Fruit fly (Drosophila melanogaster) whole organism, embryonic: Measurements from ENCODE around the gene CG7646.

Experiments
- CG10462 ChIP-seq: fragments of 200-800 bp; sonication (Bioruptor generic); optimal IDR thresholded peaks from 2 replicates; lab custom pipeline; 2016; ENCODE audit warnings: missing biosample characterization, missing genetic modification characterization
- CG11456 ChIP-seq: fragments of 200-800 bp; sonication (Bioruptor generic); IDR thresholded peaks from 3 replicates; pipeline ENCODE4 v1.3.6; 2022; ENCODE audit warnings: missing biosample characterization, missing genetic modification characterization
- CG11695 ChIP-seq: fragments of 200-800 bp; sonication (Bioruptor generic); IDR thresholded peaks from 3 replicates; pipeline ENCODE4 v1.3.6; 2022; ENCODE audit warnings: missing biosample characterization, missing genetic modification characterization
- CG12236 ChIP-seq: fragments of 200-800 bp; sonication (Bioruptor generic); optimal IDR thresholded peaks from 2 replicates; lab custom pipeline; 2016; ENCODE audit warnings: missing biosample characterization, missing genetic modification characterization
- CG13894 ChIP-seq: fragments of 200-800 bp; sonication (Bioruptor generic); optimal IDR thresholded peaks from 3 replicates; lab custom pipeline; 2018; ENCODE audit warnings: missing biosample characterization, mild to moderate bottlenecking, missing genetic modification characterization, moderate library complexity
- CG14710 ChIP-seq: fragments of 200-800 bp; sonication (Bioruptor generic); optimal IDR thresholded peaks from 3 replicates; lab custom pipeline; 2019; ENCODE audit warnings: missing biosample characterization, mild to moderate bottlenecking, missing genetic modification characterization, moderate library complexity
- CG1602 ChIP-seq: fragments of 200-800 bp; sonication (Bioruptor generic); optimal IDR thresholded peaks from 3 replicates; lab custom pipeline; 2016; ENCODE audit warnings: missing biosample characterization, missing genetic modification characterization
- CG16815 ChIP-seq: fragments of 200-800 bp; sonication (Bioruptor generic); optimal IDR thresholded peaks from 3 replicates; lab custom pipeline; 2017; ENCODE audit warnings: missing biosample characterization, mild to moderate bottlenecking, missing genetic modification characterization
- CG17328 ChIP-seq: fragments of 200-800 bp; sonication (Bioruptor generic); IDR thresholded peaks from 2 replicates; pipeline ENCODE4 v1.3.6; 2022; ENCODE audit warnings: missing biosample characterization, missing genetic modification characterization
- CG17359 ChIP-seq: fragments of 200-800 bp; sonication (Bioruptor generic); optimal IDR thresholded peaks from 3 replicates; lab custom pipeline; 2018; ENCODE audit warnings: missing biosample characterization, mild to moderate bottlenecking, missing genetic modification characterization, moderate library complexity
- CG17385 ChIP-seq: fragments of 200-800 bp; sonication (Bioruptor generic); optimal IDR thresholded peaks from 3 replicates; lab custom pipeline; 2018; ENCODE audit warnings: missing biosample characterization, mild to moderate bottlenecking, missing genetic modification characterization
- CG17612 ChIP-seq: fragments of 200-800 bp; sonication (Bioruptor generic); IDR thresholded peaks from 2 replicates; pipeline ENCODE4 v1.3.6; 2022; ENCODE audit warnings: missing biosample characterization, missing genetic modification characterization
- CG3281 ChIP-seq: fragments of 200-800 bp; sonication (Bioruptor generic); optimal IDR thresholded peaks from 3 replicates; lab custom pipeline; 2017; ENCODE audit warnings: missing biosample characterization, mild to moderate bottlenecking, missing genetic modification characterization
- CG43689 ChIP-seq: fragments of 200-800 bp; sonication (Bioruptor generic); IDR thresholded peaks from 2 replicates; pipeline ENCODE4 v1.3.6; 2022; ENCODE audit warnings: missing biosample characterization, missing genetic modification characterization
- CG4820 ChIP-seq: fragments of 200-800 bp; sonication (Bioruptor generic); optimal IDR thresholded peaks from 3 replicates; lab custom pipeline; 2016; ENCODE audit warnings: missing biosample characterization, missing genetic modification characterization
- CG5245 ChIP-seq: fragments of 200-800 bp; sonication (Bioruptor generic); optimal IDR thresholded peaks from 3 replicates; lab custom pipeline; 2016; ENCODE audit warnings: missing biosample characterization, missing genetic modification characterization
- CG5953 ChIP-seq: fragments of 200-800 bp; sonication (Bioruptor generic); IDR thresholded peaks from 2 replicates; pipeline ENCODE4 v1.3.6; 2022; ENCODE audit warnings: missing biosample characterization, missing genetic modification characterization
- CG6175 ChIP-seq: fragments of 200-800 bp; sonication (Bioruptor generic); IDR thresholded peaks from 3 replicates; pipeline ENCODE4 v1.3.6; 2022; ENCODE audit warnings: missing biosample characterization, missing genetic modification characterization
- CG6654 ChIP-seq: fragments of 200-800 bp; sonication (Bioruptor generic); optimal IDR thresholded peaks from 2 replicates; lab custom pipeline; 2017; ENCODE audit warnings: missing biosample characterization, mild to moderate bottlenecking, missing genetic modification characterization
- CG8281 ChIP-seq: fragments of 200-800 bp; sonication (Bioruptor generic); optimal IDR thresholded peaks from 2 replicates; lab custom pipeline; 2018; ENCODE audit warnings: missing biosample characterization, mild to moderate bottlenecking, missing genetic modification characterization, moderate library complexity
- CG8924 ChIP-seq: fragments of 200-800 bp; optimal IDR thresholded peaks from 3 replicates; lab custom pipeline; 2019; ENCODE audit warnings: missing biosample characterization, mild to moderate bottlenecking, missing genetic modification characterization, moderate library complexity
- CG9609 ChIP-seq: fragments of 200-800 bp; sonication (Bioruptor generic); optimal IDR thresholded peaks from 3 replicates; lab custom pipeline; 2016; ENCODE audit warnings: missing biosample characterization, missing genetic modification characterization
- CG9876 ChIP-seq: fragments of 200-800 bp; sonication (Bioruptor generic); optimal IDR thresholded peaks from 2 replicates; lab custom pipeline; 2016; ENCODE audit warnings: missing biosample characterization, missing genetic modification characterization
- Dek ChIP-seq: fragments of 200-800 bp; sonication (Bioruptor generic); optimal IDR thresholded peaks from 3 replicates; lab custom pipeline; 2019; ENCODE audit warnings: missing biosample characterization, mild to moderate bottlenecking, missing genetic modification characterization, moderate library complexity
- Hey ChIP-seq: fragments of 200-800 bp; sonication (Bioruptor generic); optimal IDR thresholded peaks from 3 replicates; lab custom pipeline; 2018; ENCODE audit warnings: missing biosample characterization, mild to moderate bottlenecking, missing genetic modification characterization
- Hmx ChIP-seq: fragments of 200-800 bp; sonication (Bioruptor generic); optimal IDR thresholded peaks from 2 replicates; lab custom pipeline; 2016; ENCODE audit warnings: missing biosample characterization, missing genetic modification characterization
- Hr3 ChIP-seq: fragments of 200-800 bp; sonication (Bioruptor generic); optimal IDR thresholded peaks from 3 replicates; lab custom pipeline; 2016; ENCODE audit warnings: missing biosample characterization, missing genetic modification characterization
- Hr39 ChIP-seq: fragments of >200 bp; optimal IDR thresholded peaks from 2 replicates; lab custom pipeline; 2017
- Lpt ChIP-seq: fragments of >200 bp; optimal IDR thresholded peaks from 2 replicates; lab custom pipeline; 2018; ENCODE audit warnings: missing biosample characterization, missing genetic modification characterization
- NFAT ChIP-seq: fragments of 200-800 bp; sonication (Bioruptor generic); IDR thresholded peaks from 2 replicates; pipeline ENCODE4 v1.3.6; 2022; ENCODE audit warnings: missing biosample characterization, missing genetic modification characterization
- Spps ChIP-seq: fragments of 200-800 bp; sonication (Bioruptor generic); optimal IDR thresholded peaks from 2 replicates; lab custom pipeline; 2018; ENCODE audit warnings: missing biosample characterization, mild to moderate bottlenecking, missing genetic modification characterization
- Tbp ChIP-seq: fragments of >200 bp; optimal IDR thresholded peaks from 2 replicates; lab custom pipeline; 2018; ENCODE audit warnings: missing biosample characterization, missing genetic modification characterization
- ap ChIP-seq: fragments of 200-800 bp; sonication (Bioruptor generic); IDR thresholded peaks from 2 replicates; pipeline ENCODE4 v1.3.6; 2022; ENCODE audit warnings: missing biosample characterization, missing genetic modification characterization
- bcd ChIP-seq: fragments of 200-800 bp; sonication (Bioruptor generic); optimal IDR thresholded peaks from 2 replicates; lab custom pipeline; 2017; ENCODE audit warnings: missing biosample characterization, mild to moderate bottlenecking, missing genetic modification characterization
- btn ChIP-seq: fragments of 200-800 bp; sonication (Bioruptor generic); optimal IDR thresholded peaks from 2 replicates; lab custom pipeline; 2016; ENCODE audit warnings: missing biosample characterization, missing genetic modification characterization
- cato ChIP-seq: fragments of 200-800 bp; sonication (Bioruptor generic); optimal IDR thresholded peaks from 2 replicates; lab custom pipeline; 2016; ENCODE audit warnings: missing biosample characterization, missing genetic modification characterization, borderline replicate concordance
- caup ChIP-seq: fragments of 200-800 bp; sonication (Bioruptor generic); optimal IDR thresholded peaks from 3 replicates; lab custom pipeline; 2017; ENCODE audit warnings: missing biosample characterization, mild to moderate bottlenecking, missing genetic modification characterization, moderate library complexity; ENCODE audit not compliant: severe bottlenecking
- cg ChIP-seq: fragments of 200-800 bp; sonication (Bioruptor generic); optimal IDR thresholded peaks from 3 replicates; lab custom pipeline; 2019; ENCODE audit warnings: missing biosample characterization, mild to moderate bottlenecking, missing genetic modification characterization, moderate library complexity
- da ChIP-seq: fragments of 200-800 bp; sonication (Bioruptor generic); optimal IDR thresholded peaks from 2 replicates; lab custom pipeline; 2016; ENCODE audit warnings: missing biosample characterization, missing genetic modification characterization
- emc ChIP-seq: fragments of 200-800 bp; sonication (Bioruptor generic); optimal IDR thresholded peaks from 2 replicates; lab custom pipeline; 2016; ENCODE audit warnings: missing biosample characterization, missing genetic modification characterization
- fd64A ChIP-seq: fragments of 200-800 bp; sonication (Bioruptor generic); optimal IDR thresholded peaks from 3 replicates; lab custom pipeline; 2018; ENCODE audit warnings: missing biosample characterization, mild to moderate bottlenecking, missing genetic modification characterization
- ham ChIP-seq: fragments of 200-800 bp; sonication (Bioruptor generic); IDR thresholded peaks from 2 replicates; pipeline ENCODE4 v1.3.6; 2022; ENCODE audit warnings: missing biosample characterization, missing genetic modification characterization
- nerfin-2 ChIP-seq: fragments of 200-800 bp; sonication (Bioruptor generic); IDR thresholded peaks from 2 replicates; pipeline ENCODE4 v1.3.6; 2022; ENCODE audit warnings: missing biosample characterization, missing genetic modification characterization; ENCODE audit not compliant: partially characterized antibody
- nom ChIP-seq: fragments of 200-800 bp; sonication (Bioruptor generic); optimal IDR thresholded peaks from 2 replicates; lab custom pipeline; 2017; ENCODE audit warnings: missing biosample characterization, missing genetic modification characterization, mild to moderate bottlenecking, moderate library complexity, missing genetic modification reagents
- run ChIP-seq: fragments of 200-800 bp; sonication (Bioruptor generic); optimal IDR thresholded peaks from 3 replicates; lab custom pipeline; 2018; ENCODE audit warnings: missing biosample characterization, mild to moderate bottlenecking, missing genetic modification characterization
- salm ChIP-seq: fragments of 200-800 bp; sonication (Bioruptor generic); optimal IDR thresholded peaks from 2 replicates; lab custom pipeline; 2018; ENCODE audit warnings: missing biosample characterization, mild to moderate bottlenecking, missing genetic modification characterization
- sim ChIP-seq: fragments of 200-800 bp; sonication (Bioruptor generic); IDR thresholded peaks from 2 replicates; pipeline ENCODE4 v1.3.6; 2022; ENCODE audit warnings: missing biosample characterization, missing genetic modification characterization
- tin ChIP-seq: fragments of 200-800 bp; sonication (Bioruptor generic); optimal IDR thresholded peaks from 3 replicates; lab custom pipeline; 2016; ENCODE audit warnings: missing biosample characterization, missing genetic modification characterization
- tio ChIP-seq: fragments of 200-800 bp; sonication (Bioruptor generic); optimal IDR thresholded peaks from 2 replicates; lab custom pipeline; 2017; ENCODE audit warnings: missing biosample characterization, missing genetic modification characterization, inconsistent platforms
- toy ChIP-seq: fragments of 200-800 bp; sonication (Bioruptor generic); IDR thresholded peaks from 2 replicates; pipeline ENCODE4 v1.3.6; 2022; ENCODE audit warnings: missing biosample characterization, missing genetic modification characterization
- yki ChIP-seq: fragments of >200 bp; optimal IDR thresholded peaks from 3 replicates; lab custom pipeline; 2018
- zen ChIP-seq: fragments of 200-800 bp; sonication (Bioruptor generic); optimal IDR thresholded peaks from 3 replicates; lab custom pipeline; 2018; ENCODE audit warnings: missing biosample characterization, mild to moderate bottlenecking, missing genetic modification characterization, moderate library complexity
- zfh1 ChIP-seq: fragments of 200-800 bp; sonication (Bioruptor generic); IDR thresholded peaks from 3 replicates; pipeline ENCODE4 v1.3.6; 2022; ENCODE audit warnings: missing biosample characterization, missing genetic modification characterization

Gene CG7646

dm6 chr3L:19991714-19992231 is at the start of gene CG7646, which contains the start of gene Nca (continued):
- TF ChIP-seq zen (tag; lab: Kevin White, UChicago): peak; percentile 55
- TF ChIP-seq salm (tag; lab: Kevin White, UChicago): no peak
- TF ChIP-seq NFAT (GFP tag; lab: Robert Waterston, UW): no peak
- peak; percentile 69; the same call in 1 of the 2 replicates for TF ChIP-seq nerfin-2
- TF ChIP-seq ham: no peak
- no peak for TF ChIP-seq CG11456 (GFP tag; lab: Robert Waterston, UW)
- TF ChIP-seq CG9876: no peak
- no peak for TF ChIP-seq CG10462 (GFP tag; lab: Kevin White, UChicago)
- TF ChIP-seq caup: no peak
- TF ChIP-seq fd64A (GFP tag; lab: Kevin White, UChicago): no peak
- TF ChIP-seq CG43689: no peak
- no peak for TF ChIP-seq cato (GFP tag; lab: Kevin White, UChicago)
- TF ChIP-seq bcd: no peak
- TF ChIP-seq zfh1 (GFP tag; lab: Robert Waterston, UW): no peak
- no peak for TF ChIP-seq Tbp
- TF ChIP-seq CG6175: no peak
- no peak for TF ChIP-seq CG17385 (GFP tag; lab: Kevin White, UChicago)
- TF ChIP-seq Hey (tag; lab: Kevin White, UChicago): no peak
- TF ChIP-seq yki (lab: Kevin White, UChicago): no peak
- no peak for TF ChIP-seq CG5245 (GFP tag; lab: Kevin White, UChicago)
- no peak for TF ChIP-seq CG4820
- TF ChIP-seq run (tag; lab: Kevin White, UChicago): no peak
- TF ChIP-seq CG13894 (tag; lab: Kevin White, UChicago): no peak
- TF ChIP-seq toy: no peak
- TF ChIP-seq da (GFP tag; lab: Kevin White, UChicago): no peak
- peak; percentile 50 for TF ChIP-seq CG8924
- peak; percentile 47 for TF ChIP-seq CG8281
- TF ChIP-seq Hr3 (GFP tag; lab: Kevin White, UChicago): no peak
- TF ChIP-seq CG6654 (GFP tag; lab: Kevin White, UChicago): no peak
- TF ChIP-seq CG5953 (GFP tag; lab: Robert Waterston, UW): no peak
- TF ChIP-seq Spps (tag; lab: Kevin White, UChicago): no peak
- TF ChIP-seq tin (GFP tag; lab: Kevin White, UChicago): no peak
- TF ChIP-seq CG16815 (GFP tag; lab: Kevin White, UChicago): no peak
- TF ChIP-seq tio (GFP tag; lab: Kevin White, UChicago): no peak
- no peak for TF ChIP-seq CG11695 (GFP tag; lab: Robert Waterston, UW)
- TF ChIP-seq ap (GFP tag; lab: Robert Waterston, UW): no peak
- TF ChIP-seq cg (GFP tag; lab: Kevin White, UChicago): peak; percentile 21
- TF ChIP-seq Hr39 (lab: Kevin White, UChicago): no peak
- no peak for TF ChIP-seq CG17359 (tag; lab: Kevin White, UChicago)
- TF ChIP-seq Lpt (GFP tag; lab: Kevin White, UChicago): no peak
- peak; percentile 46 for TF ChIP-seq CG14710 (tag; lab: Kevin White, UChicago)
- no peak for TF ChIP-seq CG1602 (GFP tag; lab: Kevin White, UChicago)
- TF ChIP-seq CG17612 (GFP tag; lab: Robert Waterston, UW): no peak
- TF ChIP-seq CG9609 (GFP tag; lab: Kevin White, UChicago): no peak
- peak; percentile 28 for TF ChIP-seq CG3281 (GFP tag; lab: Kevin White, UChicago)
- TF ChIP-seq nom (GFP tag; lab: Kevin White, UChicago): no peak
- no peak for TF ChIP-seq Hmx (GFP tag; lab: Kevin White, UChicago)
- TF ChIP-seq emc (GFP tag; lab: Kevin White, UChicago): no peak
- TF ChIP-seq btn (GFP tag; lab: Kevin White, UChicago): no peak
- TF ChIP-seq CG12236 (GFP tag; lab: Kevin White, UChicago): no peak
- TF ChIP-seq CG17328 (GFP tag; lab: Robert Waterston, UW): no peak
- no peak for TF ChIP-seq Dek (tag; lab: Kevin White, UChicago)
- no peak for TF ChIP-seq sim (GFP tag; lab: Robert Waterston, UW)
